Worm (Caenorhabditis elegans) whole organism, late embryonic: ENCODE data around the gene cyp-13A11.

Source experiments
- F13H6.1 ChIP-seq: sonication (generic microtip); optimal IDR thresholded peaks from 2 replicates; lab custom pipeline; 2016; ENCODE audit warnings: missing genetic modification characterization, missing compliant biosample characterization
- K02D7.2 ChIP-seq: sonication (generic microtip); optimal IDR thresholded peaks from 2 replicates; lab custom pipeline; 2017; ENCODE audit warnings: mild to moderate bottlenecking, missing genetic modification characterization, missing compliant biosample characterization
- ahr-1 ChIP-seq: sonication (generic microtip); optimal IDR thresholded peaks from 2 replicates; lab custom pipeline; 2016; ENCODE audit warnings: missing genetic modification characterization, missing compliant biosample characterization
- ceh-14 ChIP-seq: sonication (generic microtip); optimal IDR thresholded peaks from 2 replicates; lab custom pipeline; 2016; ENCODE audit warnings: missing genotype, missing genetic modification characterization, missing compliant biosample characterization
- ceh-18 ChIP-seq: sonication (generic microtip); optimal IDR thresholded peaks from 2 replicates; lab custom pipeline; 2016; ENCODE audit warnings: missing genetic modification characterization, missing compliant biosample characterization
- ceh-19 ChIP-seq: fragments of 200-800 bp; sonication (Bioruptor generic); optimal IDR thresholded peaks from 2 replicates; lab custom pipeline; 2018; ENCODE audit warnings: mild to moderate bottlenecking, missing genetic modification characterization, missing compliant biosample characterization
- ceh-2 ChIP-seq: sonication (generic microtip); optimal IDR thresholded peaks from 2 replicates; lab custom pipeline; 2016; ENCODE audit warnings: missing genotype, missing genetic modification characterization, missing compliant biosample characterization
- ceh-22 ChIP-seq: sonication (generic microtip); optimal IDR thresholded peaks from 2 replicates; lab custom pipeline; 2017; ENCODE audit warnings: missing biosample characterization, missing genetic modification characterization
- ceh-24 ChIP-seq: sonication (generic microtip); optimal IDR thresholded peaks from 2 replicates; lab custom pipeline; 2016; ENCODE audit warnings: mild to moderate bottlenecking, missing genetic modification characterization, missing compliant biosample characterization
- ceh-30 ChIP-seq: fragments of 150-350 bp; optimal IDR thresholded peaks from 2 replicates; lab custom pipeline; 2014; ENCODE audit warnings: missing biosample characterization, missing genetic modification characterization
- ceh-31 ChIP-seq: sonication (generic microtip); optimal IDR thresholded peaks from 2 replicates; lab custom pipeline; 2016; ENCODE audit warnings: missing genetic modification characterization, missing compliant biosample characterization
- ceh-45 ChIP-seq: fragments of 200-800 bp; sonication (Bioruptor generic); IDR thresholded peaks from 2 replicates; pipeline ENCODE4 v1.3.6; 2022; ENCODE audit warnings: missing genetic modification reagents, missing genetic modification characterization, missing compliant biosample characterization
- ceh-6 ChIP-seq: fragments of 200-800 bp; sonication (Bioruptor generic); optimal IDR thresholded peaks from 2 replicates; lab custom pipeline; 2018; ENCODE audit warnings: mild to moderate bottlenecking, missing genetic modification characterization, missing compliant biosample characterization
- ceh-9 ChIP-seq: sonication (generic microtip); optimal IDR thresholded peaks from 2 replicates; lab custom pipeline; 2016; ENCODE audit warnings: mild to moderate bottlenecking, missing genetic modification characterization, inconsistent platforms, missing compliant biosample characterization
- che-1 ChIP-seq: sonication (generic microtip); optimal IDR thresholded peaks from 2 replicates; lab custom pipeline; 2016; ENCODE audit warnings: mild to moderate bottlenecking, missing genetic modification characterization, missing compliant biosample characterization
- dmd-4 ChIP-seq: sonication (generic microtip); optimal IDR thresholded peaks from 2 replicates; lab custom pipeline; 2016; ENCODE audit warnings: borderline replicate concordance, missing genetic modification characterization, missing compliant biosample characterization
- elt-2 ChIP-seq: sonication (generic microtip); optimal IDR thresholded peaks from 2 replicates; lab custom pipeline; 2016; ENCODE audit warnings: missing genetic modification reagents, missing genetic modification characterization, missing compliant biosample characterization
- elt-4 ChIP-seq: sonication (generic microtip); optimal IDR thresholded peaks from 2 replicates; lab custom pipeline; 2016; ENCODE audit warnings: missing genetic modification characterization, missing compliant biosample characterization
- ets-4 ChIP-seq: sonication (generic microtip); optimal IDR thresholded peaks from 2 replicates; lab custom pipeline; 2016; ENCODE audit warnings: missing genetic modification characterization, missing compliant biosample characterization
- eyg-1 ChIP-seq: sonication (generic microtip); optimal IDR thresholded peaks from 2 replicates; lab custom pipeline; 2016; ENCODE audit warnings: missing genotype, missing genetic modification characterization, missing compliant biosample characterization
- fkh-10 ChIP-seq: fragments of 150-350 bp; optimal IDR thresholded peaks from 2 replicates; lab custom pipeline; 2014; ENCODE audit warnings: missing biosample characterization, missing genetic modification reagents, missing genetic modification characterization
- hlh-15 ChIP-seq: sonication (generic microtip); optimal IDR thresholded peaks from 2 replicates; lab custom pipeline; 2016; ENCODE audit warnings: missing genetic modification characterization, missing compliant biosample characterization
- hlh-30 ChIP-seq: sonication (generic microtip); optimal IDR thresholded peaks from 2 replicates; lab custom pipeline; 2017; ENCODE audit warnings: antibody characterized with exemption, missing genetic modification characterization, missing compliant biosample characterization; ENCODE audit not compliant: insufficient read depth
- hlh-6 ChIP-seq: sonication (generic microtip); optimal IDR thresholded peaks from 2 replicates; lab custom pipeline; 2016; ENCODE audit warnings: missing genotype, missing genetic modification characterization, missing compliant biosample characterization
- lim-6 ChIP-seq: sonication (generic microtip); optimal IDR thresholded peaks from 2 replicates; lab custom pipeline; 2016; ENCODE audit warnings: missing genetic modification characterization, missing compliant biosample characterization
- lin-11 ChIP-seq: fragments of 200-800 bp; sonication (Bioruptor generic); optimal IDR thresholded peaks from 2 replicates; lab custom pipeline; 2018; ENCODE audit warnings: mild to moderate bottlenecking, missing genetic modification characterization, missing compliant biosample characterization
- mec-3 ChIP-seq: sonication (generic microtip); optimal IDR thresholded peaks from 2 replicates; lab custom pipeline; 2016; ENCODE audit warnings: borderline replicate concordance, missing genetic modification characterization, missing compliant biosample characterization
- nfya-1 ChIP-seq: sonication (generic microtip); optimal IDR thresholded peaks from 2 replicates; lab custom pipeline; 2017; ENCODE audit warnings: missing genetic modification characterization, mild to moderate bottlenecking, missing compliant biosample characterization, antibody characterized with exemption, moderate library complexity
- nhr-232 ChIP-seq: sonication (generic microtip); optimal IDR thresholded peaks from 2 replicates; lab custom pipeline; 2016; ENCODE audit warnings: missing genetic modification characterization, missing compliant biosample characterization
- pag-3 ChIP-seq: sonication (generic microtip); optimal IDR thresholded peaks from 2 replicates; lab custom pipeline; 2016; ENCODE audit warnings: missing compliant biosample characterization, missing genetic modification characterization, borderline replicate concordance
- pax-1 ChIP-seq: fragments of 150-350 bp; optimal IDR thresholded peaks from 2 replicates; lab custom pipeline; 2014; ENCODE audit warnings: missing biosample characterization, missing genetic modification characterization
- pha-2 ChIP-seq: sonication (generic microtip); optimal IDR thresholded peaks from 2 replicates; lab custom pipeline; 2017; ENCODE audit warnings: mild to moderate bottlenecking, missing genetic modification characterization, missing compliant biosample characterization
- pha-4 ChIP-seq: fragments of 150-350 bp; optimal IDR thresholded peaks from 2 replicates; lab custom pipeline; 2018; ENCODE audit warnings: missing biosample characterization, missing genetic modification reagents, missing genetic modification characterization
- ref-2 ChIP-seq: sonication (generic microtip); optimal IDR thresholded peaks from 2 replicates; lab custom pipeline; 2016; ENCODE audit warnings: missing genetic modification characterization, missing compliant biosample characterization
- rnt-1 ChIP-seq: sonication (generic microtip); optimal IDR thresholded peaks from 2 replicates; lab custom pipeline; 2016; ENCODE audit warnings: missing genetic modification characterization, missing compliant biosample characterization
- sox-2 ChIP-seq: fragments of 200-800 bp; sonication (Bioruptor generic); IDR thresholded peaks from 2 replicates; pipeline ENCODE4 v1.3.6; 2022; ENCODE audit warnings: missing genetic modification reagents, missing genetic modification characterization, missing compliant biosample characterization
- sox-4 ChIP-seq: sonication (generic microtip); optimal IDR thresholded peaks from 2 replicates; lab custom pipeline; 2017; ENCODE audit warnings: mild to moderate bottlenecking, missing genetic modification characterization, inconsistent platforms, missing compliant biosample characterization
- syd-9 ChIP-seq: sonication (generic microtip); optimal IDR thresholded peaks from 2 replicates; lab custom pipeline; 2016; ENCODE audit warnings: mild to moderate bottlenecking, missing genetic modification characterization, moderate library complexity, missing compliant biosample characterization
- tbx-2 ChIP-seq: sonication (generic microtip); optimal IDR thresholded peaks from 2 replicates; lab custom pipeline; 2016; ENCODE audit warnings: missing genetic modification characterization, missing compliant biosample characterization
- tbx-7 ChIP-seq: sonication (generic microtip); optimal IDR thresholded peaks from 2 replicates; lab custom pipeline; 2016; ENCODE audit warnings: missing genotype, missing genetic modification characterization, missing compliant biosample characterization
- ttx-3 ChIP-seq: sonication (generic microtip); optimal IDR thresholded peaks from 2 replicates; lab custom pipeline; 2016; ENCODE audit warnings: missing genetic modification reagents, missing genetic modification characterization, missing compliant biosample characterization
- unc-3 ChIP-seq, 2 experiments: fragments of 200-800 bp in 1 of 2; sonication (Bioruptor generic) in 1 of 2; sonication (generic microtip) in 1 of 2; conservative IDR thresholded peaks in 1 of 2; optimal IDR thresholded peaks in 1 of 2; 2 replicates each; pipeline versions ENCODE4 v1.3.6 to Lab custom; 2016 to 2022; ENCODE audit warnings: missing compliant biosample characterization in 2 of 2, missing genetic modification characterization in 2 of 2, missing genetic modification reagents in 1 of 2
- unc-42 ChIP-seq: sonication (generic microtip); optimal IDR thresholded peaks from 2 replicates; lab custom pipeline; 2016; ENCODE audit warnings: missing genotype, missing genetic modification characterization, missing compliant biosample characterization
- unc-55 ChIP-seq: sonication (generic microtip); optimal IDR thresholded peaks from 2 replicates; lab custom pipeline; 2017; ENCODE audit warnings: missing biosample characterization, missing genetic modification reagents, missing genetic modification characterization
- zip-5 ChIP-seq: sonication (generic microtip); optimal IDR thresholded peaks from 2 replicates; lab custom pipeline; 2016; ENCODE audit warnings: missing genetic modification characterization, missing compliant biosample characterization
- ztf-16 ChIP-seq: sonication (generic microtip); optimal IDR thresholded peaks from 2 replicates; lab custom pipeline; 2017; ENCODE audit warnings: missing genetic modification characterization, missing compliant biosample characterization

cyp-13A11 gene

ce11 chrIII:13062414-13062965 lies 41.7 kb downstream of the cyp-13A11 start (continued):
- TF ChIP-seq eyg-1 (tag; lab: Kevin White, UChicago) = peak; percentile 48
- peak; percentile 99 for TF ChIP-seq nfya-1 (tag; lab: Kevin White, UChicago)
- peak; percentile 68 for TF ChIP-seq ahr-1 (tag; lab: Kevin White, UChicago)
- TF ChIP-seq ceh-14 (tag; lab: Kevin White, UChicago) = peak; percentile 84
- no peak for TF ChIP-seq pax-1 (tag; lab: Kevin White, UChicago)
- peak; percentile 97 for TF ChIP-seq tbx-2 (tag; lab: Kevin White, UChicago)
- no peak for TF ChIP-seq elt-4 (tag; lab: Kevin White, UChicago)
- TF ChIP-seq nhr-232 (tag; lab: Kevin White, UChicago) = peak; percentile 35
- TF ChIP-seq lin-11 = peak; percentile 31
- TF ChIP-seq che-1 = peak; percentile 61
- TF ChIP-seq hlh-30 (tag; lab: Kevin White, UChicago) = peak; percentile 93
- peak; percentile 37 for TF ChIP-seq ttx-3 (tag; lab: Kevin White, UChicago)
- TF ChIP-seq hlh-15 (tag; lab: Kevin White, UChicago) = peak; percentile 51
- no peak for TF ChIP-seq zip-5 (tag; lab: Kevin White, UChicago)
- TF ChIP-seq mec-3 (tag; lab: Kevin White, UChicago) = no peak
- peak; percentile 31 for TF ChIP-seq K02D7.2 (tag; lab: Kevin White, UChicago)
- peak; percentile 56 for TF ChIP-seq ceh-30 (tag; lab: Kevin White, UChicago)
- TF ChIP-seq F13H6.1 (tag; lab: Kevin White, UChicago) = peak; percentile 94
- peak; percentile 13 for TF ChIP-seq elt-2 (tag; lab: Kevin White, UChicago)
- peak; percentile 96 for TF ChIP-seq rnt-1 (tag; lab: Kevin White, UChicago)
- TF ChIP-seq tbx-7 (tag; lab: Kevin White, UChicago) = peak; percentile 45
- peak; percentile 92 for TF ChIP-seq sox-2 (GFP tag; lab: Robert Waterston, UW)
- peak; percentile 67 for TF ChIP-seq ceh-6
- no peak for TF ChIP-seq pha-4 (tag; lab: Kevin White, UChicago)

- TF ChIP-seq syd-9 (tag; lab: Kevin White, UChicago) (no peak), ceh-9 (tag; lab: Kevin White, UChicago) (no peak), ahr-1 (tag; lab: Kevin White, UChicago) (no peak), ceh-24 (tag; lab: Kevin White, UChicago) (no peak), ceh-2 (tag; lab: Kevin White, UChicago) (no peak), ceh-18 (tag; lab: Kevin White, UChicago) (no peak)
Observed at ce11 chrIII:13062989-13063388, 42.2 kb downstream of the cyp-13A11 start.

- TF ChIP-seq pag-3 (no peak), dmd-4 (no peak), ceh-19 (GFP tag; lab: Kevin White, UChicago) (no peak), sox-4 (tag; lab: Kevin White, UChicago) (no peak), unc-3 (GFP tag; conservative IDR thresholded peaks at IDR 0.05; lab: Robert Waterston, UW) (no peak), unc-3 (tag; optimal IDR thresholded peaks at IDR 0.05; lab: Kevin White, UChicago) (no peak), unc-42 (tag; lab: Kevin White, UChicago) (peak; percentile 83), ceh-45 (GFP tag; lab: Robert Waterston, UW) (no peak), hlh-30 (tag; lab: Kevin White, UChicago) (peak; percentile 49), pha-2 (tag; lab: Kevin White, UChicago) (no peak), hlh-6 (tag; lab: Kevin White, UChicago) (no peak), ceh-9 (tag; lab: Kevin White, UChicago) (no peak), fkh-10 (GFP tag; lab: Kevin White, UChicago) (no peak), lim-6 (tag; lab: Kevin White, UChicago) (no peak), ceh-2 (tag; lab: Kevin White, UChicago) (no peak), ets-4 (no peak), ceh-22 (no peak), unc-55 (GFP tag; lab: Kevin White, UChicago) (no peak), ceh-31 (tag; lab: Kevin White, UChicago) (peak; percentile 63), ceh-24 (tag; lab: Kevin White, UChicago) (no peak), elt-4 (tag; lab: Kevin White, UChicago) (no peak), ztf-16 (tag; lab: Kevin White, UChicago) (no peak), ref-2 (tag; lab: Kevin White, UChicago) (peak; percentile 31)
Observed at ce11 chrIII:13064213-13065184, 43.7 kb downstream of the cyp-13A11 start.
